Worm (Caenorhabditis elegans) whole organism, late embryonic: Measurements from ENCODE around the gene ZK287.1.

Experiments
- Y22D7AL.16 ChIP-seq: sonication (generic microtip); optimal IDR thresholded peaks from 2 replicates; lab custom pipeline; 2016; ENCODE audit warnings: missing genetic modification characterization, missing compliant biosample characterization
- ahr-1 ChIP-seq: sonication (generic microtip); optimal IDR thresholded peaks from 2 replicates; lab custom pipeline; 2016; ENCODE audit warnings: missing genetic modification characterization, missing compliant biosample characterization
- ceh-22 ChIP-seq: sonication (generic microtip); optimal IDR thresholded peaks from 2 replicates; lab custom pipeline; 2017; ENCODE audit warnings: missing biosample characterization, missing genetic modification characterization
- ceh-30 ChIP-seq: fragments of 150-350 bp; optimal IDR thresholded peaks from 2 replicates; lab custom pipeline; 2014; ENCODE audit warnings: missing biosample characterization, missing genetic modification characterization
- ceh-48 ChIP-seq: sonication (generic microtip); optimal IDR thresholded peaks from 2 replicates; lab custom pipeline; 2016; ENCODE audit warnings: missing genetic modification characterization, inconsistent platforms, missing compliant biosample characterization
- elt-2 ChIP-seq: sonication (generic microtip); optimal IDR thresholded peaks from 2 replicates; lab custom pipeline; 2016; ENCODE audit warnings: missing genetic modification reagents, missing genetic modification characterization, missing compliant biosample characterization
- ets-4 ChIP-seq: sonication (generic microtip); optimal IDR thresholded peaks from 2 replicates; lab custom pipeline; 2016; ENCODE audit warnings: missing genetic modification characterization, missing compliant biosample characterization
- nhr-11 ChIP-seq: fragments of 150-350 bp; optimal IDR thresholded peaks from 2 replicates; lab custom pipeline; 2014; ENCODE audit warnings: missing biosample characterization, missing genetic modification characterization
- odd-2 ChIP-seq: sonication (generic microtip); optimal IDR thresholded peaks from 2 replicates; lab custom pipeline; 2017; ENCODE audit warnings: antibody characterized with exemption, mild to moderate bottlenecking, missing genetic modification characterization, missing compliant biosample characterization

DNA sequence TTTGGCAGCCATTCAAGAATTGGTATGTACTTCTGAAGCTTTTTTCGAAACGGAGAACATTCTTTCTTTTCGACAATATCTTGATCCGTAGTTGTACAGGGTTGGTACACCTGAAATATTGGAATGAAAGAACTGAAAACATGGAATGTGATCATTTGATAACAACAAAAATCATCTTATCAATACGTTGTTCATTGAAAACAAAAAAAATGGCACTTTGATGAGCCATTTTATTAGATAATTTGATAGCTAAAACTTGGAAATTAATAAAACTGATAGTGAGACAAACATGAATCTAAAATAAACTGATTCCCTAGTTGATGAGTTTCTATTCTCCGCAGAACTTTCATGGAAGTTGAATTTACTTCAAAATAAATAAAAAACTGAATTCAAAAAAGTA, 6.0 kb downstream of the ZK287.1 start:
- TF ChIP-seq ets-4 (tag; lab: Kevin White, UChicago) (no peak), ceh-22 (tag; lab: Kevin White, UChicago) (no peak), ahr-1 (tag; lab: Kevin White, UChicago) (no peak), ceh-48 (tag; lab: Kevin White, UChicago) (no peak), ceh-30 (tag; lab: Kevin White, UChicago) (no peak), elt-2 (tag; lab: Kevin White, UChicago) (no peak), nhr-11 (tag; lab: Kevin White, UChicago) (no peak), Y22D7AL.16 (tag; lab: Kevin White, UChicago) (no peak), odd-2 (tag; lab: Kevin White, UChicago) (no peak)
